Worm (Caenorhabditis elegans) whole organism, early embryonic: ENCODE measurements around the gene grl-23.

Experiments used
- B0310.2 ChIP-seq: sonication (generic microtip); optimal IDR thresholded peaks from 2 replicates; lab custom pipeline; 2016; ENCODE audit warnings: mild to moderate bottlenecking, missing genetic modification characterization, missing compliant biosample characterization
- F13C5.2 ChIP-seq: sonication (generic microtip); optimal IDR thresholded peaks from 2 replicates; lab custom pipeline; 2017; ENCODE audit warnings: mild to moderate bottlenecking, missing genetic modification characterization, inconsistent platforms, missing compliant biosample characterization
- ama-1 ChIP-seq: fragments of 150-350 bp; optimal IDR thresholded peaks from 2 replicates; lab custom pipeline; 2014
- ceh-13 ChIP-seq: fragments of 200-800 bp; sonication (Bioruptor generic); optimal IDR thresholded peaks from 2 replicates; lab custom pipeline; 2018; ENCODE audit warnings: mild to moderate bottlenecking, missing genetic modification characterization, missing compliant biosample characterization
- ets-7 ChIP-seq: sonication (generic microtip); optimal IDR thresholded peaks from 2 replicates; lab custom pipeline; 2016; ENCODE audit warnings: missing genotype, missing genetic modification characterization, missing compliant biosample characterization
- flt-1 ChIP-seq: fragments of 200-800 bp; sonication (Bioruptor generic); IDR thresholded peaks from 2 replicates; pipeline ENCODE4 v1.3.6; 2022; ENCODE audit warnings: missing genetic modification characterization, missing compliant biosample characterization

DNA sequence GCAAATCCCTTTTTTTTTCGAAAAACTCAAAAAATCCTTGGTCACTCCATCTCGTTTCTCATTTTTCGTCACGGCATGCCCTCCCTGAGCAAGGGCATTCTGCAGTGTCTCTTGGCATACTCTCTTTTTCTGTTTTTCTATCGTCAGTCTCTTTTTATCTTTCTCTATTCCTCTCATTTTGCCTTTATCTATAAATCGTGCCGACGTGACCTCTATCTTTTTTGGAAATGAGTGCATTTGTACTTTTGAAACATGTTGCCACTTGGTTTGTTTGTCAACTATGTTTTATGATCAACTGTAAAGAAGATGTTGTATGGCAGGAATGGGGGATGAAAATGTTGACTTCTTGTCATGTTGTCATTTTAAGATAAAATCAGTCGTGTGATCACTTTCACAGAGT lies 47.8 kb downstream of the grl-23 start:
- TF ChIP-seq B0310.2 (tag; lab: Kevin White, UChicago), result no peak
- no peak for TF ChIP-seq ceh-13 (GFP tag; lab: Kevin White, UChicago)
- TF ChIP-seq ama-1, result no peak
- no peak for TF ChIP-seq flt-1 (GFP tag; lab: Robert Waterston, UW)
- TF ChIP-seq F13C5.2, result no peak
- TF ChIP-seq ets-7 (tag; lab: Kevin White, UChicago), result no peak
